Fruit fly (Drosophila melanogaster): ENCODE data around the gene Sirt2.

The Sirt2 gene

dm6 chr3R:20308972-20309660 is 19.1 kb upstream of the Sirt2 start, which contains the start of gene Orp8 (continued):
- TF ChIP-seq Side (GFP tag; optimal IDR thresholded peaks at IDR 0.05) (peak; percentile 37), pb (GFP tag; optimal IDR thresholded peaks at IDR 0.05) (no peak), Pdp1 (GFP tag; optimal IDR thresholded peaks at IDR 0.05) (peak in 1 of 2 experiments; percentile 84), Sin3A (optimal IDR thresholded peaks at IDR 0.05) (peak; percentile 76), grau (tag; optimal IDR thresholded peaks at IDR 0.05) (peak; percentile 12), E2f2 (GFP tag; IDR thresholded peaks at IDR 0.05) (peak; percentile 87), maf-S (GFP tag; optimal IDR thresholded peaks at IDR 0.05) (no peak), CG7839 (tag; optimal IDR thresholded peaks at IDR 0.05) (peak; percentile 11), az2 (GFP tag; optimal IDR thresholded peaks at IDR 0.05) (no peak), Oli (tag; optimal IDR thresholded peaks at IDR 0.05) (no peak), CG11696 (GFP tag; IDR thresholded peaks at IDR 0.05) (no peak), lmd (GFP tag; IDR thresholded peaks at IDR 0.05) (no peak), CG18599 (GFP tag; optimal IDR thresholded peaks at IDR 0.05) (peak; percentile 35), CG7963 (GFP tag; IDR thresholded peaks at IDR 0.05; ENCODE audit: partially characterized antibody) (0 out of 3 replicates have a peak, but pooled peaks have one; percentile 30), seq (GFP tag; IDR thresholded peaks at IDR 0.05) (peak; percentile 64; the same call in 1 of the 2 replicates), CG17912 (GFP tag; optimal IDR thresholded peaks at IDR 0.05) (no peak), CG8765 (GFP tag; IDR thresholded peaks at IDR 0.05) (no peak), ara (GFP tag; IDR thresholded peaks at IDR 0.05) (peak; percentile 20; the same call in 1 of the 2 replicates), NK7.1 (GFP tag; optimal IDR thresholded peaks at IDR 0.05) (no peak), Scr (GFP tag; IDR thresholded peaks at IDR 0.05; ENCODE audit: partially characterized antibody) (peak; percentile 57), Hey (tag; optimal IDR thresholded peaks at IDR 0.05) (no peak), sob (GFP tag; IDR thresholded peaks at IDR 0.05) (peak; percentile 30; the same call in 1 of the 2 replicates), CG13894 (tag; optimal IDR thresholded peaks at IDR 0.05) (peak; percentile 65), dm (GFP tag; optimal IDR thresholded peaks at IDR 0.05) (no peak), Eip74EF (GFP tag; optimal IDR thresholded peaks at IDR 0.05) (peak in 1 of 2 experiments; percentile 47), pfk (GFP tag; optimal IDR thresholded peaks at IDR 0.05) (peak; percentile 89), da (GFP tag; optimal IDR thresholded peaks at IDR 0.05) (no peak), Dek (tag; optimal IDR thresholded peaks at IDR 0.05) (no peak), emc (GFP tag; optimal IDR thresholded peaks at IDR 0.05) (no peak), CG10431 (GFP tag; optimal IDR thresholded peaks at IDR 0.05) (no peak), CG6689 (GFP tag; IDR thresholded peaks at IDR 0.05) (no peak), jumu (GFP tag; optimal IDR thresholded peaks at IDR 0.05) (no peak), jing (GFP tag; optimal IDR thresholded peaks at IDR 0.05) (no peak), fd96Cb (tag; optimal IDR thresholded peaks at IDR 0.05) (no peak), dan (GFP tag; IDR thresholded peaks at IDR 0.05) (no peak), ro (GFP tag; IDR thresholded peaks at IDR 0.05) (no peak), her (GFP tag; optimal IDR thresholded peaks at IDR 0.05) (peak; percentile 27), CG2120 (GFP tag; optimal IDR thresholded peaks at IDR 0.05) (no peak), Xrp1 (GFP tag; IDR thresholded peaks at IDR 0.05) (0 out of 2 replicates have a peak, but pooled peaks have one; percentile 14), CG14710 (tag; optimal IDR thresholded peaks at IDR 0.05) (peak; percentile 11), Spps (tag; optimal IDR thresholded peaks at IDR 0.05) (peak; percentile 38), Ptx1 (GFP tag; IDR thresholded peaks at IDR 0.05) (no peak), CG17328 (GFP tag; IDR thresholded peaks at IDR 0.05) (peak; percentile 39; the same call in 1 of the 2 replicates), MESR4 (GFP tag; optimal IDR thresholded peaks at IDR 0.05) (peak; percentile 12), Lpt (GFP tag; optimal IDR thresholded peaks at IDR 0.05) (no peak), CG17568 (GFP tag; optimal IDR thresholded peaks at IDR 0.05) (no peak), CG8359 (GFP tag; optimal IDR thresholded peaks at IDR 0.05; ENCODE audit: borderline replicate concordance) (peak; percentile 5), Sry-β (GFP tag; optimal IDR thresholded peaks at IDR 0.05) (no peak), crp (GFP tag; optimal IDR thresholded peaks at IDR 0.05) (peak in 1 of 2 experiments; percentile 85)
